Fruit fly (Drosophila melanogaster): ENCODE measurements around the gene Lamtor1.

- no peak for TF ChIP-seq Myc (optimal IDR thresholded peaks at IDR 0.05)
- no peak for TF ChIP-seq h (optimal IDR thresholded peaks at IDR 0.05)
- TF ChIP-seq insv (optimal IDR thresholded peaks at IDR 0.05) = no peak
Measured at dm6 chr3L:19979592-19979991, 49.2 kb downstream of the Lamtor1 start, which contains the start of gene CG14182.

Measured in Kc167 (cell line).